Comparison of ENCODE assay signal across 3 fruit fly cellular contexts in genomic region chrX:18402564-18402963, dm6.
TF ChIP-seq lines count a peak whose summit lies in the region.

No protein-coding gene starts in this region.

- no peak for TF ChIP-seq CTCF in whole organism, embryonic (GFP tag; optimal IDR thresholded peaks at IDR 0.05; lab: Kevin White, UChicago)

TF ChIP-seq in whole organism, embryonic, 481 proteins besides CTCF, POLR2A, EP300 and RAD21:
- TF ChIP-seq CG3407 (GFP tag; optimal IDR thresholded peaks at IDR 0.05; lab: Kevin White, UChicago) (no peak), D19B (GFP tag; optimal IDR thresholded peaks at IDR 0.05; lab: Kevin White, UChicago) (peak; percentile 10)

TF ChIP-seq in whole organism, prepupa, 60 proteins besides CTCF, POLR2A, EP300 and RAD21:
- peak; percentile 95 for TF ChIP-seq svp (GFP tag; lab: Kevin White, UChicago)
- TF ChIP-seq Eip75B (GFP tag; optimal IDR thresholded peaks at IDR 0.05; lab: Kevin White, UChicago): no peak

TF ChIP-seq in whole organism, wandering third instar larva, 38 proteins besides CTCF, POLR2A, EP300 and RAD21:
- TF ChIP-seq CG32264 (GFP tag; optimal IDR thresholded peaks at IDR 0.05; lab: Kevin White, UChicago): no peak
- no peak for TF ChIP-seq Rel (GFP tag; optimal IDR thresholded peaks at IDR 0.05; lab: Kevin White, UChicago)
- peak; percentile 50 for TF ChIP-seq Rel (tag; optimal IDR thresholded peaks at IDR 0.05; lab: Kevin White, UChicago)
- TF ChIP-seq br (GFP tag; optimal IDR thresholded peaks at IDR 0.05; lab: Kevin White, UChicago): no peak
TF ChIP-seq in whole organism, wandering third instar larva: peak in this region for 1.
